Fruit fly (Drosophila melanogaster): Measurements from ENCODE around the gene cher.

- TF ChIP-seq CG8478 (optimal IDR thresholded peaks at IDR 0.05): no peak
- no peak for TF ChIP-seq CTCF (optimal IDR thresholded peaks at IDR 0.05)
Measured at dm6 chr3R:17042838-17043569, 82.2 kb downstream of the cher start, which contains the start of the genes bdwf and Patr-1.

Data from S2 (cell line).